Worm (Caenorhabditis elegans) whole organism, early embryonic: ENCODE measurements around the gene Y55B1AR.2.

Source experiments
- B0310.2 ChIP-seq: sonication (generic microtip); optimal IDR thresholded peaks from 2 replicates; lab custom pipeline; 2016; ENCODE audit warnings: mild to moderate bottlenecking, missing genetic modification characterization, missing compliant biosample characterization
- F13C5.2 ChIP-seq: sonication (generic microtip); optimal IDR thresholded peaks from 2 replicates; lab custom pipeline; 2017; ENCODE audit warnings: mild to moderate bottlenecking, missing genetic modification characterization, inconsistent platforms, missing compliant biosample characterization
- ama-1 ChIP-seq: fragments of 150-350 bp; optimal IDR thresholded peaks from 2 replicates; lab custom pipeline; 2014
- ceh-36 ChIP-seq: sonication (generic microtip); optimal IDR thresholded peaks from 2 replicates; lab custom pipeline; 2016; ENCODE audit warnings: missing genetic modification characterization, inconsistent platforms, missing compliant biosample characterization
- ets-7 ChIP-seq: sonication (generic microtip); optimal IDR thresholded peaks from 2 replicates; lab custom pipeline; 2016; ENCODE audit warnings: missing genotype, missing genetic modification characterization, missing compliant biosample characterization
- flt-1 ChIP-seq: fragments of 200-800 bp; sonication (Bioruptor generic); IDR thresholded peaks from 2 replicates; pipeline ENCODE4 v1.3.6; 2022; ENCODE audit warnings: missing genetic modification characterization, missing compliant biosample characterization
- hmbx-1 ChIP-seq: sonication (generic microtip); optimal IDR thresholded peaks from 2 replicates; lab custom pipeline; 2016; ENCODE audit warnings: mild to moderate bottlenecking, missing genetic modification characterization, missing compliant biosample characterization
- hmg-4 ChIP-seq: fragments of 200-800 bp; sonication (Bioruptor generic); optimal IDR thresholded peaks from 2 replicates; lab custom pipeline; 2018; ENCODE audit warnings: mild to moderate bottlenecking, missing genetic modification characterization, missing compliant biosample characterization
- hnd-1 ChIP-seq: sonication (generic microtip); optimal IDR thresholded peaks from 2 replicates; lab custom pipeline; 2016; ENCODE audit warnings: missing genetic modification characterization, missing compliant biosample characterization
- scrt-1 ChIP-seq: fragments of 200-800 bp; sonication (Bioruptor generic); IDR thresholded peaks from 2 replicates; pipeline ENCODE4 v1.3.6; 2022; ENCODE audit warnings: missing genetic modification characterization, missing compliant biosample characterization
- sea-1 ChIP-seq: fragments of 200-800 bp; sonication (Bioruptor generic); conservative IDR thresholded peaks from 2 replicates; pipeline ENCODE4 v1.3.6; 2022; ENCODE audit warnings: missing genetic modification characterization, missing compliant biosample characterization
- tbx-11 ChIP-seq: fragments of 200-800 bp; sonication (Bioruptor generic); IDR thresholded peaks from 2 replicates; pipeline ENCODE4 v1.3.6; 2022; ENCODE audit warnings: missing genetic modification characterization, missing compliant biosample characterization
- tra-4 ChIP-seq: sonication (generic microtip); optimal IDR thresholded peaks from 2 replicates; lab custom pipeline; 2017; ENCODE audit warnings: missing genetic modification characterization, missing compliant biosample characterization

ce11 chrIII:631421-631820 lies 32.8 kb upstream of the Y55B1AR.2 start, which contains the start of gene T19C3.6:
- TF ChIP-seq ama-1 (lab: Kevin White, UChicago) (no peak), tbx-11 (GFP tag; lab: Robert Waterston, UW) (no peak), B0310.2 (tag; lab: Kevin White, UChicago) (no peak), flt-1 (GFP tag; lab: Robert Waterston, UW) (no peak), sea-1 (GFP tag; lab: Robert Waterston, UW) (no peak), hmg-4 (no peak), scrt-1 (GFP tag; lab: Robert Waterston, UW) (no peak), hnd-1 (no peak), ceh-36 (tag; lab: Kevin White, UChicago) (no peak), F13C5.2 (tag; lab: Kevin White, UChicago) (no peak), ets-7 (tag; lab: Kevin White, UChicago) (no peak), hmbx-1 (tag; lab: Kevin White, UChicago) (no peak), tra-4 (tag; lab: Kevin White, UChicago) (no peak)
